Fruit fly (Drosophila melanogaster) whole organism, pupa: ENCODE results near the gene DCTN5-p25.

Source experiments
- CG17806 ChIP-seq: fragments of 200-800 bp; sonication (Bioruptor generic); optimal IDR thresholded peaks from 2 replicates; lab custom pipeline; 2018; ENCODE audit warnings: missing biosample characterization, mild to moderate bottlenecking, missing genetic modification characterization, moderate library complexity
- CG4496 ChIP-seq: fragments of 200-800 bp; sonication (Bioruptor generic); IDR thresholded peaks from 3 replicates; pipeline ENCODE4 v1.3.6; 2022; ENCODE audit warnings: missing biosample characterization, missing genetic modification characterization
- CG8159 ChIP-seq: fragments of 200-800 bp; sonication (Bioruptor generic); optimal IDR thresholded peaks from 3 replicates; lab custom pipeline; 2018; ENCODE audit warnings: missing biosample characterization, mild to moderate bottlenecking, missing genetic modification characterization, moderate library complexity
- CG8301 ChIP-seq: fragments of 200-800 bp; sonication (Bioruptor generic); optimal IDR thresholded peaks from 2 replicates; lab custom pipeline; 2018; ENCODE audit warnings: missing biosample characterization, mild to moderate bottlenecking, missing genetic modification characterization
- D1 ChIP-seq: fragments of 200-800 bp; sonication (Bioruptor generic); optimal IDR thresholded peaks from 2 replicates; lab custom pipeline; 2018; ENCODE audit warnings: missing biosample characterization, mild to moderate bottlenecking, missing genetic modification characterization, moderate library complexity
- Pif1A ChIP-seq: fragments of 200-800 bp; sonication (Bioruptor generic); optimal IDR thresholded peaks from 3 replicates; lab custom pipeline; 2016; ENCODE audit warnings: missing biosample characterization, missing genetic modification characterization
- Pif1B ChIP-seq: fragments of 200-800 bp; sonication (Bioruptor generic); optimal IDR thresholded peaks from 3 replicates; lab custom pipeline; 2016; ENCODE audit warnings: missing biosample characterization, missing genetic modification characterization
- Snoo ChIP-seq: fragments of 200-800 bp; sonication (Bioruptor generic); optimal IDR thresholded peaks from 3 replicates; lab custom pipeline; 2017; ENCODE audit warnings: missing biosample characterization, mild to moderate bottlenecking, missing genetic modification characterization, inconsistent platforms
- fd96Ca ChIP-seq: fragments of 200-800 bp; sonication (Bioruptor generic); IDR thresholded peaks from 3 replicates; pipeline ENCODE4 v1.3.6; 2022; ENCODE audit warnings: missing biosample characterization, missing genetic modification characterization
- gl ChIP-seq: fragments of 200-800 bp; sonication (Bioruptor generic); optimal IDR thresholded peaks from 2 replicates; lab custom pipeline; 2018; ENCODE audit warnings: missing biosample characterization, mild to moderate bottlenecking, missing genetic modification characterization
- rn ChIP-seq: fragments of 200-800 bp; sonication (Bioruptor generic); IDR thresholded peaks from 2 replicates; pipeline ENCODE4 v1.3.6; 2022; ENCODE audit warnings: missing biosample characterization, missing genetic modification characterization

- TF ChIP-seq CG8301 (tag; lab: Kevin White, UChicago) (no peak), Pif1A (no peak), CG4496 (GFP tag; lab: Robert Waterston, UW) (no peak), D1 (tag; lab: Kevin White, UChicago) (no peak), Pif1B (GFP tag; lab: Kevin White, UChicago) (no peak), gl (tag; lab: Kevin White, UChicago) (no peak), rn (GFP tag; lab: Robert Waterston, UW) (no peak), CG8159 (tag; lab: Kevin White, UChicago) (no peak), Snoo (no peak), fd96Ca (GFP tag; lab: Robert Waterston, UW) (no peak), CG17806 (tag; lab: Kevin White, UChicago) (no peak)
Measured at dm6 chr2L:15031650-15032049, 26.1 kb downstream of the DCTN5-p25 start, which contains the start of gene CG31832.
